Worm (Caenorhabditis elegans): Measurements from ENCODE around the gene C17B7.5.

- no peak for TF ChIP-seq F39B2.1 (GFP tag; IDR thresholded peaks at IDR 0.05)
- TF ChIP-seq mel-28 (tag; optimal IDR thresholded peaks at IDR 0.05; ENCODE audit: borderline replicate concordance) = no peak
- TF ChIP-seq unc-62 (GFP tag; optimal IDR thresholded peaks at IDR 0.05) = no peak
- TF ChIP-seq snpc-1.1 (tag; optimal IDR thresholded peaks at IDR 0.05; ENCODE audit: insufficient read depth) = no peak
Observed at ce11 chrV:3297764-3298163, 35.7 kb upstream of the C17B7.5 start, which contains the start of gene srx-122.

All from whole organism, young adult.